Fruit fly (Drosophila melanogaster) whole organism, prepupa: Measurements from ENCODE around the gene Hel25E.
A peak's percentile ranks its signal among the peaks of the same experiment; 100 is the strongest.

Source experiments
- Blimp-1 ChIP-seq: fragments of 200-800 bp; sonication (Bioruptor generic); optimal IDR thresholded peaks from 3 replicates; lab custom pipeline; 2017; ENCODE audit warnings: missing biosample characterization, missing genetic modification characterization, mild to moderate bottlenecking, moderate library complexity, missing genetic modification reagents
- CG10631 ChIP-seq: fragments of 200-800 bp; sonication (Bioruptor generic); optimal IDR thresholded peaks from 2 replicates; lab custom pipeline; 2016; ENCODE audit warnings: missing biosample characterization, missing genetic modification characterization
- CG11294 ChIP-seq: fragments of 200-800 bp; sonication (Bioruptor generic); IDR thresholded peaks from 2 replicates; pipeline ENCODE4 v1.3.6; 2022; ENCODE audit warnings: missing biosample characterization, missing genetic modification characterization
- CG11762 ChIP-seq: fragments of 200-800 bp; sonication (Bioruptor generic); optimal IDR thresholded peaks from 3 replicates; lab custom pipeline; 2016; ENCODE audit warnings: missing biosample characterization, missing genetic modification characterization; ENCODE audit not compliant: insufficient read depth
- Eip93F ChIP-seq: fragments of 200-800 bp; sonication (Bioruptor generic); optimal IDR thresholded peaks from 2 replicates; lab custom pipeline; 2016; ENCODE audit warnings: missing biosample characterization, mild to moderate bottlenecking, missing genetic modification characterization
- Ets96B ChIP-seq: fragments of 200-800 bp; optimal IDR thresholded peaks from 2 replicates; lab custom pipeline; 2019; ENCODE audit warnings: missing biosample characterization, mild to moderate bottlenecking, missing genetic modification characterization, moderate library complexity
- Hr38 ChIP-seq: sonication (Bioruptor generic); optimal IDR thresholded peaks from 2 replicates; lab custom pipeline; 2016; ENCODE audit warnings: missing biosample characterization, missing genetic modification characterization
- topi ChIP-seq: fragments of 200-800 bp; sonication (Bioruptor generic); optimal IDR thresholded peaks from 3 replicates; lab custom pipeline; 2016; ENCODE audit warnings: missing biosample characterization, missing genetic modification characterization

DNA sequence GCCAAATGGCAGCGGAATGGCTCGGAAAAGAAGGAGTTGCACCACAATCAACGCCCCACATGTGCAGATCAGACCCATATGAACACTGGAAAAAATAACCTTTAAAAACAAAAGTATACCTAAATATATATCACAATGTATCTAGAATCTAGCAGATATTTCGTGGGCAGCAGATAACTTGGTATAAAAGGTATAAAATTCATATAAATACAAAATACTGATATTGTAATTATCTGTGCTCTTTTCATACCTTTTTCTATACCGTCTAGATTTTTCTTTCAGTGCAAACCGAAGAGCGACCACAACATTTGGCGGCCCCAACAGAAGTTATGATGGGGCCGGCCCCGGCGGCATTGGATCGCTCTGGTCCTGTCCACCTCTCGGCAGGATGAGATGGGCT, 40.8 kb downstream of the Hel25E start:
- TF ChIP-seq Blimp-1 (GFP tag; lab: Kevin White, UChicago) (peak; percentile 48), CG11294 (GFP tag; lab: Robert Waterston, UW) (no peak), Hr38 (GFP tag; lab: Kevin White, UChicago) (no peak), Eip93F (GFP tag; lab: Kevin White, UChicago) (peak; percentile 35), CG10631 (GFP tag; lab: Kevin White, UChicago) (peak; percentile 57), topi (GFP tag; lab: Kevin White, UChicago) (peak; percentile 67), CG11762 (GFP tag; lab: Kevin White, UChicago) (no peak), Ets96B (tag; lab: Kevin White, UChicago) (peak; percentile 75)
